Fruit fly (Drosophila melanogaster): ENCODE data around the gene CG8838.
A peak's percentile ranks its signal among the peaks of the same experiment; 100 is the strongest.

CG8838 gene

DNA sequence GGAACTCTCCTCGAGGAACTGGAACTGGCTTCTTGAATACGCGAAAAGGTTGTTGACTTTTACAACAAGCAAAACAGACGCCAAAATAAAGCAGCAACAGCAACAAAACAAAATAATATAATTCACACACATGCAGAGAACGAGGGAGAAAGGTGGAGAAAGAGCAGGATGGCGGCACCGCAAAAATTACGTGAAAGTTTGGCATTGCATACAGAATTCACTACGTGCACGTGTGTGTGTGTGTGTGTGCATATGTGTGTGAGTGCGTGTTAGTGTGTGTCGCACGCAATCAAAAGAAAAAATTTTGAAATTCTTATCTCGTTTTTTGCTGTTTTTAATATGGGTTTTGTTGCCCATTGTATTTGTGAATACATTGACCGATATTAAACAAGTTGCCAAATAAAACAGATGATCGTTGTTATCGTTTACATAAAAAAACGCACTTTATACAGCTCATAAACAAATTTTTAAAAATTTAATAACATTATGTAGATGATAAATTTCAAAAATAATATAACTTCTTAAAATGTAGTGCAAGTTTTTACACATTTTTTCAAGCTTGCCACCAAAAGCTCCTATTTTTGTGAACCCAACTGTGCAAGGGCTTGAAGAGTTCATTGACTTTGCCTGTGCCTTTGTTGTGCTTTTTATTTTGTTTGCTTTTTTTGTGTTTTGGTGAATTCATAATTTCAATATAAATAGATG, 16.1 kb upstream of the CG8838 start (continued):
- TF ChIP-seq CG17361 (GFP tag; IDR thresholded peaks at IDR 0.05): peak; percentile 33; the same call in 1 of the 3 replicates
- TF ChIP-seq cg (GFP tag; optimal IDR thresholded peaks at IDR 0.05): peak; percentile 25
- TF ChIP-seq CG14710 (tag; optimal IDR thresholded peaks at IDR 0.05): peak; percentile 8
- TF ChIP-seq ftz-f1 (GFP tag; optimal IDR thresholded peaks at IDR 0.05): no peak
- TF ChIP-seq Sox102F (GFP tag; optimal IDR thresholded peaks at IDR 0.05): peak; percentile 72
- peak; percentile 1 for TF ChIP-seq CG17385 (GFP tag; optimal IDR thresholded peaks at IDR 0.05)
- peak; percentile 9 for TF ChIP-seq D19A (tag; optimal IDR thresholded peaks at IDR 0.05)
- TF ChIP-seq fd96Cb (tag; optimal IDR thresholded peaks at IDR 0.05): peak; percentile 1
- peak; percentile 25 for TF ChIP-seq CG17359 (tag; optimal IDR thresholded peaks at IDR 0.05)
- TF ChIP-seq CG18262 (tag; optimal IDR thresholded peaks at IDR 0.05): peak; percentile 36
- peak; percentile 32 for TF ChIP-seq az2 (GFP tag; optimal IDR thresholded peaks at IDR 0.05)
- TF ChIP-seq D (optimal IDR thresholded peaks at IDR 0.05): no peak
- TF ChIP-seq D (GFP tag; optimal IDR thresholded peaks at IDR 0.05): peak; percentile 24
- peak; percentile 41 for TF ChIP-seq CG2678 (tag; optimal IDR thresholded peaks at IDR 0.05)
- no peak for TF ChIP-seq CG34376 (GFP tag; optimal IDR thresholded peaks at IDR 0.05)
- TF ChIP-seq tgo (GFP tag; IDR thresholded peaks at IDR 0.05): peak; percentile 20; the same call in 1 of the 3 replicates
- TF ChIP-seq CG9727 (GFP tag; optimal IDR thresholded peaks at IDR 0.05): no peak
- TF ChIP-seq ken (GFP tag; IDR thresholded peaks at IDR 0.05): no peak
- peak; percentile 6 for TF ChIP-seq nmo (GFP tag; optimal IDR thresholded peaks at IDR 0.05)
- TF ChIP-seq Blimp-1 (GFP tag; optimal IDR thresholded peaks at IDR 0.05): peak; percentile 50
- no peak for TF ChIP-seq GATAe (GFP tag; conservative IDR thresholded peaks at IDR 0.05)
- TF ChIP-seq CG11696 (GFP tag; IDR thresholded peaks at IDR 0.05): peak; percentile 59
- TF ChIP-seq CG2712 (tag; optimal IDR thresholded peaks at IDR 0.05): peak; percentile 30
- no peak for TF ChIP-seq CG9609 (GFP tag; optimal IDR thresholded peaks at IDR 0.05)
- TF ChIP-seq crc (GFP tag; optimal IDR thresholded peaks at IDR 0.05): no peak

DNA sequence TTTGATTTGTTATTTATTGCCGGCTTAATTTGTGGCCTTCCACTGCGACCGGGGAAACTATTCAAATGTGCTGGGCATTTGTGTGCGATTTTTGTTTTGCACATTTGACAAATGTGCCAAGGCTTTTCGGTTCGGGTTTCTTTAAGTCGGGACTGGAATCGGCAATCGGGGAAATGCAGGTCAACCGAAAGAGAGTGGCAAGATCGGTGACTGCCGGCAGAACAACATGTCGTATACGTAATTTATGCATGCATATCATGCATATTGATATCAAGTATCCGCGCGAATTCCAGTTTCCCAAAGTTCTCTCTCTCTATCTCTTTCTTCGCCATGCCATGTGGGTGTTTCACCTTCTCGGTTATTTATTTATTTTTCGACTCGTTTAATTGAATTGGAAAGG, 15.1 kb upstream of the CG8838 start:
- TF ChIP-seq D19B (GFP tag; optimal IDR thresholded peaks at IDR 0.05) (no peak), CG7372 (GFP tag; IDR thresholded peaks at IDR 0.05) (peak; percentile 55)

DNA sequence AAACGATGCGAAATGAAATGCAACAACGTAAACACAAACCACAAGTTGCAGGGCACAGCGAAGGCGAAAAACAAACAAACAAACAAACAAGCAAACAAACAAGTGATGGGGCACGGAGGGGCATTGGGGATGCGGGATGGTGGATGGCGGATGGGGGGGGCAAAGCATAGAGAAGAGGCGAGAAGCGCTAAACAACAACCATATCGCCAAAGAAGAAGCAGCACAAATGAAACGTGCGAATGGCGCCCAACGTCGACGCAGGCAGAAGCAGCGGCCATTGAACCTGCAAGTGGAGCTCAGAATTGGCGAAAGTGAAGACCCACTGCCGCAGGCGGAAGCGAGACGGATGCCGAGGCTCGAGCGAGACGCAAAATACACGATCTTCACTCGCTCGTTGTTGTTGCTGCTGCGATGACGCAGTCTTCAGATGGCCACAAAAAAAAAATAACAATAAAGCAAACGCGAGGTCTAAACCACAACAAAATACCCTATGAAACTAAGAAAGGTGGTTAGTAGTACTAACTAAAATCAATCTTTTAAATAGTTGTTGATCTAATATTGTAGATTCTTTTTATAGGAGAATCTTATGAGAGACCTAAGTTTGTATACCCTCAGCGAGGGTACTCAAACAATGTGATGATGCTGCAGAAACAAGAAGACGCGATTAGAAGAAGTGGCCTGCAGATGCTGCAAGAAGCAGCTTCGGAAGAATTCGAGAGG, 11.5 kb upstream of the CG8838 start:
- TF ChIP-seq pho (GFP tag; optimal IDR thresholded peaks at IDR 0.05): no peak
- TF ChIP-seq gem (tag; optimal IDR thresholded peaks at IDR 0.05): peak; percentile 11
- TF ChIP-seq CG17385 (GFP tag; optimal IDR thresholded peaks at IDR 0.05): peak; percentile 61
- peak; percentile 25 for TF ChIP-seq fd64A (GFP tag; optimal IDR thresholded peaks at IDR 0.05)
- TF ChIP-seq chn (GFP tag; optimal IDR thresholded peaks at IDR 0.05): no peak
- TF ChIP-seq CG1603 (tag; optimal IDR thresholded peaks at IDR 0.05): peak; percentile 28
- no peak for TF ChIP-seq gfzf (GFP tag; optimal IDR thresholded peaks at IDR 0.05)
- TF ChIP-seq CG4360 (GFP tag; IDR thresholded peaks at IDR 0.05): peak; percentile 41
- 0 out of 3 replicates have a peak, but pooled peaks have one; percentile 23 for TF ChIP-seq Dbx (GFP tag; IDR thresholded peaks at IDR 0.05)
- peak; percentile 69 for TF ChIP-seq D19A (tag; optimal IDR thresholded peaks at IDR 0.05)
- peak; percentile 66 for TF ChIP-seq ATbp (GFP tag; optimal IDR thresholded peaks at IDR 0.05)
- 0 out of 2 replicates have a peak, but pooled peaks have one; percentile 19 for TF ChIP-seq tna (GFP tag; IDR thresholded peaks at IDR 0.05; ENCODE audit: partially characterized antibody)
- TF ChIP-seq ERR (GFP tag; optimal IDR thresholded peaks at IDR 0.05): no peak
- TF ChIP-seq nom (GFP tag; optimal IDR thresholded peaks at IDR 0.05): peak; percentile 8
- TF ChIP-seq dpn (GFP tag; optimal IDR thresholded peaks at IDR 0.05): peak in 1 of 2 experiments; percentile 13
- TF ChIP-seq chm (GFP tag; IDR thresholded peaks at IDR 0.05): peak; percentile 24; the same call in 1 of the 2 replicates
- peak; percentile 49 for TF ChIP-seq Med (GFP tag)
- peak; percentile 12 for TF ChIP-seq Asciz (GFP tag; optimal IDR thresholded peaks at IDR 0.05)
- peak; percentile 29 for TF ChIP-seq CG33557 (GFP tag; optimal IDR thresholded peaks at IDR 0.05)
- TF ChIP-seq Drgx (GFP tag; IDR thresholded peaks at IDR 0.05): peak; percentile 80
- TF ChIP-seq unpg (GFP tag; optimal IDR thresholded peaks at IDR 0.05): no peak

Data from whole organism, embryonic.